Fruit fly (Drosophila melanogaster) whole organism, embryonic: ENCODE measurements around the gene CG14282.

Source experiments
- ATbp ChIP-seq: fragments of 200-800 bp; sonication (Bioruptor generic); optimal IDR thresholded peaks from 2 replicates; lab custom pipeline; 2017; ENCODE audit warnings: missing biosample characterization, mild to moderate bottlenecking, missing genetic modification characterization, missing genetic modification reagents
- Bgb ChIP-seq: fragments of 200-800 bp; sonication (Bioruptor generic); IDR thresholded peaks from 2 replicates; pipeline ENCODE4 v1.3.6; 2022; ENCODE audit warnings: missing biosample characterization, missing genetic modification characterization; ENCODE audit not compliant: partially characterized antibody
- C15 ChIP-seq: fragments of 200-800 bp; sonication (Bioruptor generic); IDR thresholded peaks from 3 replicates; pipeline ENCODE4 v1.3.6; 2022; ENCODE audit warnings: missing biosample characterization, missing genetic modification characterization
- CG10321 ChIP-seq: fragments of 200-800 bp; sonication (Bioruptor generic); IDR thresholded peaks from 2 replicates; pipeline ENCODE4 v1.3.6; 2022; ENCODE audit warnings: missing biosample characterization, missing genetic modification characterization
- CG11085 ChIP-seq: fragments of 200-800 bp; sonication (Bioruptor generic); IDR thresholded peaks from 2 replicates; pipeline ENCODE4 v1.3.6; 2022; ENCODE audit warnings: missing biosample characterization, missing genetic modification characterization
- CG1529 ChIP-seq: fragments of 200-800 bp; sonication (Bioruptor generic); optimal IDR thresholded peaks from 3 replicates; lab custom pipeline; 2018; ENCODE audit warnings: missing biosample characterization, missing genetic modification characterization
- CG17328 ChIP-seq: fragments of 200-800 bp; sonication (Bioruptor generic); IDR thresholded peaks from 2 replicates; pipeline ENCODE4 v1.3.6; 2022; ENCODE audit warnings: missing biosample characterization, missing genetic modification characterization
- CG2116 ChIP-seq: fragments of 200-800 bp; sonication (Bioruptor generic); optimal IDR thresholded peaks from 3 replicates; lab custom pipeline; 2018; ENCODE audit warnings: missing biosample characterization, mild to moderate bottlenecking, missing genetic modification characterization
- CG2199 ChIP-seq: fragments of 200-800 bp; sonication (Bioruptor generic); IDR thresholded peaks from 3 replicates; pipeline ENCODE4 v1.3.6; 2022; ENCODE audit warnings: missing biosample characterization, missing genetic modification characterization
- CG34422 ChIP-seq: fragments of 200-800 bp; sonication (Bioruptor generic); IDR thresholded peaks from 3 replicates; pipeline ENCODE4 v1.3.6; 2022; ENCODE audit warnings: missing biosample characterization, missing genetic modification characterization
- CG3838 ChIP-seq: fragments of 200-800 bp; sonication (Bioruptor generic); optimal IDR thresholded peaks from 3 replicates; lab custom pipeline; 2016; ENCODE audit warnings: missing biosample characterization, missing genetic modification characterization
- CG7928 ChIP-seq: fragments of 200-800 bp; sonication (Bioruptor generic); optimal IDR thresholded peaks from 2 replicates; lab custom pipeline; 2017; ENCODE audit warnings: missing biosample characterization, mild to moderate bottlenecking, missing genetic modification characterization
- CG8281 ChIP-seq: fragments of 200-800 bp; sonication (Bioruptor generic); optimal IDR thresholded peaks from 2 replicates; lab custom pipeline; 2018; ENCODE audit warnings: missing biosample characterization, mild to moderate bottlenecking, missing genetic modification characterization, moderate library complexity
- CG8388 ChIP-seq: fragments of 200-800 bp; sonication (Bioruptor generic); optimal IDR thresholded peaks from 2 replicates; lab custom pipeline; 2019; ENCODE audit warnings: missing biosample characterization, mild to moderate bottlenecking, missing genetic modification characterization, moderate library complexity
- CG8924 ChIP-seq: fragments of 200-800 bp; optimal IDR thresholded peaks from 3 replicates; lab custom pipeline; 2019; ENCODE audit warnings: missing biosample characterization, mild to moderate bottlenecking, missing genetic modification characterization, moderate library complexity
- CG8944 ChIP-seq: fragments of 200-800 bp; sonication (Bioruptor generic); optimal IDR thresholded peaks from 3 replicates; lab custom pipeline; 2016; ENCODE audit warnings: missing biosample characterization, missing genetic modification characterization
- CG9609 ChIP-seq: fragments of 200-800 bp; sonication (Bioruptor generic); optimal IDR thresholded peaks from 3 replicates; lab custom pipeline; 2016; ENCODE audit warnings: missing biosample characterization, missing genetic modification characterization
- Dad ChIP-seq: fragments of 200-800 bp; sonication (Bioruptor generic); optimal IDR thresholded peaks from 3 replicates; lab custom pipeline; 2016; ENCODE audit warnings: missing biosample characterization, missing genetic modification characterization
- Elba2 ChIP-seq: fragments of 200-800 bp; sonication (Bioruptor generic); optimal IDR thresholded peaks from 3 replicates; lab custom pipeline; 2016; ENCODE audit warnings: missing biosample characterization, missing genetic modification characterization
- Gsc ChIP-seq: fragments of 200-800 bp; sonication (Bioruptor generic); IDR thresholded peaks from 2 replicates; pipeline ENCODE4 v1.3.6; 2022; ENCODE audit warnings: missing biosample characterization, missing genetic modification characterization
- Gug ChIP-seq: fragments of 200-800 bp; sonication (Bioruptor generic); IDR thresholded peaks from 4 replicates; pipeline ENCODE4 v1.3.6; 2022; ENCODE audit warnings: missing biosample characterization, missing genetic modification characterization
- HLHmδ ChIP-seq: fragments of 200-800 bp; sonication (Bioruptor generic); optimal IDR thresholded peaks from 2 replicates; lab custom pipeline; 2018; ENCODE audit warnings: missing biosample characterization, mild to moderate bottlenecking, missing genetic modification characterization, moderate library complexity
- Lim3 ChIP-seq: fragments of 200-800 bp; sonication (Bioruptor generic); IDR thresholded peaks from 2 replicates; pipeline ENCODE4 v1.3.6; 2022; ENCODE audit warnings: missing biosample characterization, missing genetic modification characterization
- Lpt ChIP-seq: fragments of >200 bp; optimal IDR thresholded peaks from 2 replicates; lab custom pipeline; 2018; ENCODE audit warnings: missing biosample characterization, missing genetic modification characterization
- Med ChIP-seq: fragments of 200-800 bp; sonication (Bioruptor generic); peaks from one replicate; lab custom pipeline; 2016; ENCODE audit warnings: missing biosample characterization, missing genetic modification characterization, mild to moderate bottlenecking, inconsistent platforms, moderate library complexity
- Myb ChIP-seq: fragments of 200-800 bp; sonication (Bioruptor generic); optimal IDR thresholded peaks from 2 replicates; lab custom pipeline; 2016; ENCODE audit warnings: missing biosample characterization, missing genetic modification characterization
- Nf-YB ChIP-seq: fragments of 200-800 bp; sonication (Bioruptor generic); optimal IDR thresholded peaks from 3 replicates; lab custom pipeline; 2019; ENCODE audit warnings: missing biosample characterization, mild to moderate bottlenecking, missing genetic modification characterization, moderate library complexity
- NfI ChIP-seq: fragments of 200-800 bp; sonication (Bioruptor generic); optimal IDR thresholded peaks from 3 replicates; lab custom pipeline; 2018; ENCODE audit warnings: missing biosample characterization, mild to moderate bottlenecking, missing genetic modification characterization, moderate library complexity
- Rx ChIP-seq: fragments of 200-800 bp; sonication (Bioruptor generic); IDR thresholded peaks from 2 replicates; pipeline ENCODE4 v1.3.6; 2022; ENCODE audit warnings: missing biosample characterization, missing genetic modification characterization
- Side ChIP-seq: fragments of 200-800 bp; sonication (Bioruptor generic); optimal IDR thresholded peaks from 2 replicates; lab custom pipeline; 2016; ENCODE audit warnings: missing biosample characterization, missing genetic modification characterization
- Sin3A ChIP-seq: fragments of >200 bp; optimal IDR thresholded peaks from 2 replicates; lab custom pipeline; 2018
- Spps ChIP-seq: fragments of 200-800 bp; sonication (Bioruptor generic); optimal IDR thresholded peaks from 2 replicates; lab custom pipeline; 2018; ENCODE audit warnings: missing biosample characterization, mild to moderate bottlenecking, missing genetic modification characterization
- chif ChIP-seq, 2 experiments: fragments of 200-800 bp; sonication (Bioruptor generic); optimal IDR thresholded peaks; 3 replicates each; lab custom pipeline; 2016; ENCODE audit warnings: missing biosample characterization in 2 of 2, missing genetic modification characterization in 2 of 2
- chm ChIP-seq: fragments of 200-800 bp; sonication (Bioruptor generic); IDR thresholded peaks from 2 replicates; pipeline ENCODE4 v1.3.6; 2022; ENCODE audit warnings: missing biosample characterization, missing genetic modification characterization
- ci ChIP-seq: fragments of 200-800 bp; sonication (Bioruptor generic); IDR thresholded peaks from 3 replicates; pipeline ENCODE4 v1.3.6; 2022; ENCODE audit warnings: missing biosample characterization, missing genetic modification characterization
- ems ChIP-seq: fragments of 200-800 bp; sonication (Bioruptor generic); optimal IDR thresholded peaks from 3 replicates; lab custom pipeline; 2016; ENCODE audit warnings: missing biosample characterization, missing genetic modification characterization
- gem ChIP-seq: fragments of 200-800 bp; sonication (Bioruptor generic); optimal IDR thresholded peaks from 2 replicates; lab custom pipeline; 2019; ENCODE audit warnings: missing biosample characterization, mild to moderate bottlenecking, missing genetic modification characterization, moderate library complexity
- jigr1 ChIP-seq: fragments of 200-800 bp; sonication (Bioruptor generic); IDR thresholded peaks from 3 replicates; pipeline ENCODE4 v1.3.6; 2022; ENCODE audit warnings: missing biosample characterization, missing genetic modification characterization
- knrl ChIP-seq: fragments of 200-800 bp; sonication (Bioruptor generic); IDR thresholded peaks from 3 replicates; pipeline ENCODE4 v1.3.6; 2022; ENCODE audit warnings: missing biosample characterization, missing genetic modification characterization; ENCODE audit not compliant: partially characterized antibody
- lmd ChIP-seq: fragments of 200-800 bp; sonication (Bioruptor generic); IDR thresholded peaks from 2 replicates; pipeline ENCODE4 v1.3.6; 2022; ENCODE audit warnings: missing biosample characterization, missing genetic modification characterization
- mld ChIP-seq: fragments of 200-800 bp; sonication (Bioruptor generic); IDR thresholded peaks from 3 replicates; pipeline ENCODE4 v1.3.6; 2022; ENCODE audit warnings: missing biosample characterization, missing genetic modification characterization; ENCODE audit not compliant: partially characterized antibody
- oc ChIP-seq: fragments of 200-800 bp; sonication (Bioruptor generic); optimal IDR thresholded peaks from 2 replicates; lab custom pipeline; 2018; ENCODE audit warnings: missing biosample characterization, mild to moderate bottlenecking, missing genetic modification characterization, moderate library complexity
- org-1 ChIP-seq: fragments of 200-800 bp; sonication (Bioruptor generic); optimal IDR thresholded peaks from 2 replicates; lab custom pipeline; 2017; ENCODE audit warnings: missing biosample characterization, missing genetic modification characterization
- phol ChIP-seq: fragments of 200-800 bp; sonication (Bioruptor generic); optimal IDR thresholded peaks from 3 replicates; lab custom pipeline; 2018; ENCODE audit warnings: missing biosample characterization, mild to moderate bottlenecking, missing genetic modification characterization, moderate library complexity
- pzg ChIP-seq: fragments of 200-800 bp; sonication (Bioruptor generic); optimal IDR thresholded peaks from 3 replicates; lab custom pipeline; 2018; ENCODE audit warnings: missing biosample characterization, mild to moderate bottlenecking, missing genetic modification characterization, moderate library complexity
- run ChIP-seq: fragments of 200-800 bp; sonication (Bioruptor generic); optimal IDR thresholded peaks from 3 replicates; lab custom pipeline; 2018; ENCODE audit warnings: missing biosample characterization, mild to moderate bottlenecking, missing genetic modification characterization
- scrt ChIP-seq: fragments of 200-800 bp; sonication (Bioruptor generic); optimal IDR thresholded peaks from 2 replicates; lab custom pipeline; 2018; ENCODE audit warnings: missing biosample characterization, mild to moderate bottlenecking, missing genetic modification characterization, moderate library complexity
- sens ChIP-seq: fragments of 200-800 bp; sonication (Bioruptor generic); peaks from one replicate; lab custom pipeline; 2016; ENCODE audit warnings: missing biosample characterization, missing genetic modification characterization
- toy ChIP-seq: fragments of 200-800 bp; sonication (Bioruptor generic); IDR thresholded peaks from 2 replicates; pipeline ENCODE4 v1.3.6; 2022; ENCODE audit warnings: missing biosample characterization, missing genetic modification characterization
- unc-4 ChIP-seq: fragments of 200-800 bp; sonication (Bioruptor generic); IDR thresholded peaks from 2 replicates; pipeline ENCODE4 v1.3.6; 2022; ENCODE audit warnings: missing biosample characterization, missing genetic modification characterization; ENCODE audit not compliant: partially characterized antibody

CG14282 gene

dm6 chr3R:19147511-19148239 lies 29.1 kb upstream of the CG14282 start, which contains the start of gene Ppcs (continued):
- peak; percentile 86 for TF ChIP-seq Myb (GFP tag; lab: Kevin White, UChicago)
- TF ChIP-seq pzg: peak; percentile 69
- TF ChIP-seq ATbp (GFP tag; lab: Kevin White, UChicago): no peak
- no peak for TF ChIP-seq Elba2 (GFP tag; lab: Kevin White, UChicago)
- peak; percentile 78 for TF ChIP-seq Sin3A (lab: Kevin White, UChicago)
- TF ChIP-seq Rx (GFP tag; lab: Robert Waterston, UW): 0 out of 2 replicates have a peak, but pooled peaks have one; percentile 4
- no peak for TF ChIP-seq Spps (tag; lab: Kevin White, UChicago)
- peak; percentile 73 for TF ChIP-seq phol (tag; lab: Kevin White, UChicago)
- TF ChIP-seq NfI (GFP tag; lab: Kevin White, UChicago): peak; percentile 73
- peak; percentile 48 for TF ChIP-seq ems
- TF ChIP-seq Dad (GFP tag; lab: Kevin White, UChicago): peak; percentile 62
- TF ChIP-seq CG8281 (tag; lab: Kevin White, UChicago): peak; percentile 25
- TF ChIP-seq gem (tag; lab: Kevin White, UChicago): peak; percentile 47
- no peak for TF ChIP-seq Gug
- TF ChIP-seq CG2199: 0 out of 3 replicates have a peak, but pooled peaks have one; percentile 27
- TF ChIP-seq CG1529 (GFP tag; lab: Kevin White, UChicago): peak; percentile 20
- TF ChIP-seq Lpt (GFP tag; lab: Kevin White, UChicago): no peak
- peak; percentile 38; the same call in 1 of the 3 replicates for TF ChIP-seq knrl (GFP tag; lab: Robert Waterston, UW)
- peak; percentile 30; the same call in 1 of the 2 replicates for TF ChIP-seq CG11085 (GFP tag; lab: Robert Waterston, UW)
- peak; percentile 58; the same call in 1 of the 2 replicates for TF ChIP-seq chm (GFP tag; lab: Robert Waterston, UW)
- TF ChIP-seq C15 (GFP tag; lab: Robert Waterston, UW): no peak
- peak; percentile 60; the same call in 2 of the 3 replicates for TF ChIP-seq ci (GFP tag; lab: Robert Waterston, UW)
- no peak for TF ChIP-seq jigr1 (GFP tag; lab: Robert Waterston, UW)
- TF ChIP-seq Side (GFP tag; lab: Kevin White, UChicago): peak; percentile 70
- TF ChIP-seq HLHmδ (GFP tag; lab: Kevin White, UChicago): peak; percentile 50
- TF ChIP-seq CG8924: peak; percentile 33
- peak; percentile 28 for TF ChIP-seq Nf-YB (GFP tag; lab: Kevin White, UChicago)
- peak; percentile 81 for TF ChIP-seq sens
- peak; percentile 49 for TF ChIP-seq CG7928 (GFP tag; lab: Kevin White, UChicago)
- TF ChIP-seq CG2116: peak; percentile 69
- TF ChIP-seq lmd (GFP tag; lab: Robert Waterston, UW): peak; percentile 60
- 0 out of 2 replicates have a peak, but pooled peaks have one; percentile 28 for TF ChIP-seq CG17328 (GFP tag; lab: Robert Waterston, UW)
- TF ChIP-seq CG34422 (GFP tag; lab: Robert Waterston, UW): peak; percentile 40; the same call in 2 of the 3 replicates
- TF ChIP-seq oc: no peak
- TF ChIP-seq CG9609 (GFP tag; lab: Kevin White, UChicago): peak; percentile 53
- TF ChIP-seq Lim3 (GFP tag; lab: Robert Waterston, UW): no peak
- TF ChIP-seq run (tag; lab: Kevin White, UChicago): no peak
- no peak for TF ChIP-seq org-1 (GFP tag; lab: Kevin White, UChicago)
- peak in 1 of 2 experiments; percentile 42 for TF ChIP-seq chif (GFP tag; optimal IDR thresholded peaks at IDR 0.05; lab: Kevin White, UChicago)
- TF ChIP-seq unc-4: peak; percentile 54
- TF ChIP-seq CG8944 (GFP tag; lab: Kevin White, UChicago): peak; percentile 65
- TF ChIP-seq Med (GFP tag; lab: Kevin White, UChicago): peak; percentile 92
- peak; percentile 57 for TF ChIP-seq Bgb
- no peak for TF ChIP-seq CG3838 (GFP tag; lab: Kevin White, UChicago)
- 0 out of 3 replicates have a peak, but pooled peaks have one; percentile 50 for TF ChIP-seq mld (GFP tag; lab: Robert Waterston, UW)
- no peak for TF ChIP-seq CG10321
- TF ChIP-seq Gsc (GFP tag; lab: Robert Waterston, UW): no peak
- TF ChIP-seq CG8388 (GFP tag; lab: Kevin White, UChicago): peak; percentile 19
- peak; percentile 98 for TF ChIP-seq scrt (GFP tag; lab: Kevin White, UChicago)
- no peak for TF ChIP-seq toy (GFP tag; lab: Robert Waterston, UW)
